Worm (Caenorhabditis elegans) whole organism, dauer: ENCODE data around the gene Y49E10.27.

Experiments used
- unc-62 ChIP-seq: sonication (generic microtip); optimal IDR thresholded peaks from 2 replicates; lab custom pipeline; 2017; ENCODE audit warnings: missing biosample characterization, missing genetic modification reagents, missing genetic modification characterization

The Y49E10.27 gene

ce11 chrIII:12428264-12428627, 6.0 kb upstream of the Y49E10.27 start:
- no peak for TF ChIP-seq unc-62 (GFP tag; lab: Kevin White, UChicago)

ce11 chrIII:12428799-12429351, 5.3 kb upstream of the Y49E10.27 start:
- no peak for TF ChIP-seq unc-62 (GFP tag; lab: Kevin White, UChicago)

DNA sequence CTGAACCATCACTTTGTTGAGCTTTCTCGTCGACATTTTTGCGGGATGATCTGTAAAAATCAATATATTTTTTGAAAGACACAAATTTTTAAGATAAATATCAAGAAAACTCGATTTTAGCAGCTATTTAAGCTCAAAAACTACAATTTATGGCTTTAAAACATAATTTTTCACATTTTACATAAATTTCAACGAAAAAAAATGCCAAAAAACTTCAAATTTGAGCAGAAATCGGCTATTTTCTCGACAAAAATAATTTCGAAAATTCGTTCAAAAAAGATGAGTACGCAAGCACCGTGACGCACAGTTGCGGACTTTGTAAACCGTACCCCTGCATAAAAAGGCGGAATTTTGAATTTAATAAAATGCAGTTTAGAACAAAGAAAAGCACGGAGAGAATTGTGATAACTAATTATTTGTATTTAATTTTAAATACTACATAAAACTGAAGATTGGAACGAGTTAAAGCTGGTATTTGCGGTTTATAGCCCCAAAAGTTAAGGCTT, 4.6 kb upstream of the Y49E10.27 start, which contains the start of gene snr-6:
TSS of gene snr-6 (minus strand) at position 51 of the 506 bp plus-strand sequence.
- TF ChIP-seq unc-62 (GFP tag; lab: Kevin White, UChicago): no peak

- TF ChIP-seq unc-62 (GFP tag; lab: Kevin White, UChicago): no peak
Measured at ce11 chrIII:12430209-12430608, 4.0 kb upstream of the Y49E10.27 start, which contains the start of gene Y49E10.16. Gene Y49E10.16, plus strand, starts transcription at chrIII:12430509.

ce11 chrIII:12436215-12436614, 2.0 kb downstream of the Y49E10.27 start, which contains the start of gene fbxa-218:
Gene fbxa-218, plus strand, starts transcription at chrIII:12436515.
- no peak for TF ChIP-seq unc-62 (GFP tag; lab: Kevin White, UChicago)

DNA sequence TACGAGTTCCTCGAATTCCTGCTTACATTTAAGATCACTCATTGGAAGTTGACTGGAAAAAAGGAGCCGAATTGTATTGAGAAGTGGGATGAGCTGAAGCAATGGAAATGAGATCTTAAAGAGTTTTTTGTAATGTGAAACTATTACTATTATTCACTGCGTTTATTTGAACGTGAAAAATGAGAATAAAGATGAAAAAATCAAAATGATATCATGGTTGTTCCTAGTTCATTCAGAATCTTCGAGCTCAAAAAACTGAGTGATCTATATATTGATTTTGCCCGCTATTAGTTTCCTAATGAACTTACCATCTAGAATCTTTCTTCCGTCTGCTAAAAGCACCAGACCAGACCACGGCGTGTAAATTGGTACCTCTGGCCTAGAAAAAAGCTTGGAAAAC, 2.8 kb downstream of the Y49E10.27 start:
- no peak for TF ChIP-seq unc-62 (GFP tag; lab: Kevin White, UChicago)

DNA sequence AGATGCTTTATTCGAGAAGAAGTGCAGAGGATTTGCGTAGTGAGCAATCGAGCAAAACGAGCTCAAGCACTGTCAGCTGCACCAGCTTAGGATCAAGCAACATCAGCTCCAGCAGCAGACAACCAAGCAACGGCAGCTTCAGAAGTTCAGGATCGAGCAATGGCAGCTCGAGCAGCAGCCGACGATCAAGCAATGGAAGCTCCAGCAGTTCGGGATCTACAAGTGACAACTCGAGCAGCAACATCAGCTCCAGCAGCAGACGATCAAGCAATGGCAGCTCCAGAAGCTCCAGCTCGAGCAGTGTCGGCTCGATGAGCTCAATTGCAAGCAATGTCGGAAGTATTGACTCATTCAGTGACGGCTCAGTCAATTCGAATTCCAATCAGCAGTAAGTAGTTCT, 4.9 kb downstream of the Y49E10.27 start:
- TF ChIP-seq unc-62 (GFP tag; lab: Kevin White, UChicago): no peak

DNA sequence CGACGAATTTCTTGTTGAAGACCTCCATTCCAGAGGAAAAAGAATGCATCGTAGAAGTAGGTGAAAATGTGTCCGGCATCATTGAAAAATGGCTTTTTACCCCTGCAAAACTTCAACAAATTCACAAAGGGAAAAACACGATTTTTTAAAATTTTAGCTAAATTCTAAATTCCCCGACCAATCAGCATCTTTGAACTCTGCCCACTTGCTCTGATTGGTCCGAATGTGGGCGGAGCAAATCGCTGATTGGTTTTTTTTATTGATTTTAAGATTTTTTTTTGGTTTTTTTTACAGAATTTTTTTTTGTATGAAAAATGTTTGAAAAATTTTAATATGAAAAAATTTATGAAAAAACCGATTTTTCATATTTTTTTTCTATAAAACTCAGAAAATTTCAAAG, 9.7 kb downstream of the Y49E10.27 start:
- TF ChIP-seq unc-62 (GFP tag; lab: Kevin White, UChicago): no peak

DNA sequence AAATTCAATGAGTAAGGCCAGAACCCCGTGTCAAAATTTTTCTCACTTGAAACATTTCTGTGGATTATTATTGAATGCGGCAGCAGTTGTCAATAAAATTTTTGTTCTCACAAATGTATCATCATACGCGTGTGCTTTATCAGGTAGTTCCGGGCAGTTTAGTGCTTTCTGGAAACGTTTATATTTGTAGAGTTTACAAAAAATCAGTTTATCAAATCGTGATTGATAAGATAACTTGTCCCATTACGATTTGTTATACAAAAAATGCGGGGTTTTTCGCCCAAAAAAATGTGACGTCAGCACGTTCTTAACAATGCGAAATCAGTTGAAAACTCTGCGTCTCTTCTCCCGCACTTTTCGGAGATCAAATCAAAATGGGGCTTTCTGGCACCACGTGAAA, 11.0 kb downstream of the Y49E10.27 start:
- no peak for TF ChIP-seq unc-62 (GFP tag; lab: Kevin White, UChicago)

DNA sequence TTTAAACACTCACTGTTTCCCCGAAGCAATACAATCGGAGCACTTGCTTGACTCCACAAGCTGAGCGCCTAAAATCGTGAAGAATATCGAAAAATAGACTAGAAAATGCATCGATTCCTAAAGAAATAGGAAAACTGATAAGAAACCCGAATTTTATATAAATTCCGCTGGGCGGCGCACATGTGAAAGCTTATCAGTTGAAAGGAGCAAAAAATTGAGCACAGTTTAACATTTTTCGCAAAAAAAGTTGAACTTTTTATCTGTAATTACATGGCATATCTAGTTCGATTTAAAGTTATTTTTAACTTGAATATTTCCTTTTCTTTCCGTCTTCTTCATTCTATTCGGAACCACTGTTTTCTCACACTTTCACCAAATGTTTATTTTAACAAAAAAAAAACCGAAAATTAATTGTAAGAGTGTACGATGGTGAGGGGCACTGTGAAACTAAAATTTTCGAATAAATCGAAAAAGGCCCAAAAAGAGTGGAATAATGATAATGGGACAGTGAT, 11.8 kb downstream of the Y49E10.27 start, which contains the start of gene Y49E10.18:
TSS of gene Y49E10.18 (minus strand) at position 116 of the 512 bp plus-strand sequence.
- no peak for TF ChIP-seq unc-62 (GFP tag; lab: Kevin White, UChicago)

ce11 chrIII:12453315-12453714, 19.1 kb downstream of the Y49E10.27 start, which contains the start of gene ani-1:
Gene ani-1, minus strand, starts transcription at chrIII:12453375.
- TF ChIP-seq unc-62 (GFP tag; lab: Kevin White, UChicago): no peak

- no peak for TF ChIP-seq unc-62 (GFP tag; lab: Kevin White, UChicago)
Measured at ce11 chrIII:12453785-12454184, 19.6 kb downstream of the Y49E10.27 start.

ce11 chrIII:12455651-12456420, 21.6 kb downstream of the Y49E10.27 start:
- no peak for TF ChIP-seq unc-62 (GFP tag; lab: Kevin White, UChicago)

DNA sequence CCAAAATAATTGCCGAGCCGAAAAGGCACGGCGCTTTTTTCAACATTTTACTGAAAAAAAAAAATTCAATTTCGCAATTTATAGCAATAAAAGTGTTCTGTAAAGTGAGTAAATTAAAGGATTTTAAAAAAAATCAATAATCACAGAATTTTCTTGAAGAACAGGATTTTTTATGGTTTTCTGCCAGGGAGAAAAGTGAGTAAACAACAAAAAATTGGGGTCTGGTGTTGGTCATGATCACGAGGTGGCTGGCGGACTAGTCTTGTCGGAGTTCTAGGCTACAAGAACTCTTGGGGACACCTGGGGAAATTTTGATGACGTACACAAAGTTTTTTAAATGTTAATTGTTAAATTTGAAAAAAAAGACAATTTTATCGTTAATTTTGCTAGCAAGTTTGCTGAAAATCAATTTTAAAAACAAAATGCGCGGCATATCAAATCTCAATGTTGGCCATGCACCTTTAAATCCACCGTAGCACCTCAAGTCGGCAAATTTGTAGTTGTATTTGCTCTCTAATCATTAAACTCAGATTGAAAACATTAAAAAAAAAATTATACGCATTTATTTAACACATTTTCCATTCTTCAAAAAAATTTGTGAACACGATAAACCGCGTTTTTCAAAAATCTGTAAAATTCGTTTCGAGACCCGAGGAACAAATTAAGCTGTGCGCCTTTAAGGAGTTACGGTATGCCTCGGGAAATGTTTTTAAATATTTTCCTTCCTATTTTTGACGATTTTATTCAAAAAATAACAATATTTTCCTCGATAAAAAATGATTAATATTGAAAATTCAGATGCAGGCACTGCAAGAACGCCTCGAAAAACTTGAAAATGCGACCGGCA, 22.8 kb downstream of the Y49E10.27 start, which contains the start of the genes scav-3 and Y49E10.21:
TSS of gene scav-3 (minus strand) at position 50 of the 847 bp plus-strand sequence.
TSS of gene Y49E10.21 (plus strand) at position 797 of the 847 bp plus-strand sequence.
- no peak for TF ChIP-seq unc-62 (GFP tag; lab: Kevin White, UChicago)

ce11 chrIII:12458970-12459369, 24.8 kb downstream of the Y49E10.27 start:
- no peak for TF ChIP-seq unc-62 (GFP tag; lab: Kevin White, UChicago)
